Fruit fly (Drosophila melanogaster): ENCODE results near the gene kumpel.

kumpel gene

dm6 chr3R:25968486-25968885 is 61.7 kb downstream of the kumpel start (continued):
- TF ChIP-seq sob (GFP tag; IDR thresholded peaks at IDR 0.05) (0 out of 2 replicates have a peak, but pooled peaks have one; percentile 52), danr (GFP tag; IDR thresholded peaks at IDR 0.05) (no peak), fd96Cb (tag; optimal IDR thresholded peaks at IDR 0.05) (no peak), shn (GFP tag; optimal IDR thresholded peaks at IDR 0.05) (no peak), Sox100B (GFP tag; optimal IDR thresholded peaks at IDR 0.05) (no peak), hkb (optimal IDR thresholded peaks at IDR 0.05) (no peak), hkb (GFP tag; IDR thresholded peaks at IDR 0.05) (peak; percentile 52), CG16863 (GFP tag; optimal IDR thresholded peaks at IDR 0.05) (no peak), cwo (GFP tag; optimal IDR thresholded peaks at IDR 0.05) (peak; percentile 60), CG4282 (GFP tag; optimal IDR thresholded peaks at IDR 0.05) (no peak), Sry-β (GFP tag; optimal IDR thresholded peaks at IDR 0.05) (no peak), CG7357 (GFP tag; IDR thresholded peaks at IDR 0.05) (0 out of 3 replicates have a peak, but pooled peaks have one; percentile 22), Meics (GFP tag; optimal IDR thresholded peaks at IDR 0.05) (peak; percentile 62), al (GFP tag; IDR thresholded peaks at IDR 0.05) (no peak), CG9932 (GFP tag; IDR thresholded peaks at IDR 0.05) (peak; percentile 56), CG12236 (GFP tag; optimal IDR thresholded peaks at IDR 0.05) (no peak), CG17568 (GFP tag; optimal IDR thresholded peaks at IDR 0.05) (no peak), CG17385 (GFP tag; optimal IDR thresholded peaks at IDR 0.05) (no peak), caup (GFP tag; optimal IDR thresholded peaks at IDR 0.05; ENCODE audit: severe bottlenecking) (peak; percentile 49), CG4707 (GFP tag; optimal IDR thresholded peaks at IDR 0.05) (no peak), Bdp1 (GFP tag; optimal IDR thresholded peaks at IDR 0.05) (no peak), CG3281 (GFP tag; optimal IDR thresholded peaks at IDR 0.05) (peak; percentile 43), so (GFP tag; IDR thresholded peaks at IDR 0.05) (no peak; the same call in 2 of the 3 replicates), CG9817 (tag; optimal IDR thresholded peaks at IDR 0.05) (peak; percentile 15), BtbVII (GFP tag; optimal IDR thresholded peaks at IDR 0.05) (peak; percentile 23), E2f1 (GFP tag; IDR thresholded peaks at IDR 0.05) (peak; percentile 27; the same call in 1 of the 2 replicates), Lim3 (GFP tag; IDR thresholded peaks at IDR 0.05) (no peak), CG14014 (GFP tag; IDR thresholded peaks at IDR 0.05) (peak; percentile 69; the same call in 1 of the 2 replicates), Atf6 (GFP tag; IDR thresholded peaks at IDR 0.05) (0 out of 2 replicates have a peak, but pooled peaks have one; percentile 23), CG4854 (GFP tag; optimal IDR thresholded peaks at IDR 0.05) (no peak), CG2889 (GFP tag; IDR thresholded peaks at IDR 0.05) (no peak), CG13424 (tag; optimal IDR thresholded peaks at IDR 0.05) (no peak), cad (GFP tag; optimal IDR thresholded peaks at IDR 0.05) (no peak), bab2 (GFP tag; optimal IDR thresholded peaks at IDR 0.05) (peak; percentile 5), CG6813 (GFP tag; optimal IDR thresholded peaks at IDR 0.05) (peak; percentile 34), CG8924 (tag; optimal IDR thresholded peaks at IDR 0.05) (no peak), ranshi (GFP tag; IDR thresholded peaks at IDR 0.05) (peak; percentile 35; the same call in 1 of the 2 replicates), CG15269 (tag; optimal IDR thresholded peaks at IDR 0.05) (peak; percentile 45), Bteb2 (GFP tag; optimal IDR thresholded peaks at IDR 0.05) (no peak), wek (GFP tag; optimal IDR thresholded peaks at IDR 0.05) (no peak), org-1 (GFP tag; optimal IDR thresholded peaks at IDR 0.05) (peak; percentile 12), dmrt99B (tag; optimal IDR thresholded peaks at IDR 0.05) (peak; percentile 24), Hmr (GFP tag; optimal IDR thresholded peaks at IDR 0.05) (peak; percentile 74), CG7963 (GFP tag; IDR thresholded peaks at IDR 0.05; ENCODE audit: partially characterized antibody) (no peak), CG15479 (GFP tag; optimal IDR thresholded peaks at IDR 0.05) (no peak), run (tag; optimal IDR thresholded peaks at IDR 0.05) (no peak), CG7372 (GFP tag; IDR thresholded peaks at IDR 0.05) (peak; percentile 31; the same call in 1 of the 2 replicates), pum (GFP tag; optimal IDR thresholded peaks at IDR 0.05) (no peak), ind (GFP tag; optimal IDR thresholded peaks at IDR 0.05) (peak; percentile 6), pita (GFP tag; optimal IDR thresholded peaks at IDR 0.05) (no peak), H2.0 (GFP tag; IDR thresholded peaks at IDR 0.05) (no peak)

Data from whole organism, embryonic.